Worm (Caenorhabditis elegans) whole organism, L2 larva: ENCODE data around the gene pmt-1.

Experiments
- ama-1 ChIP-seq: fragments of 150-350 bp; optimal IDR thresholded peaks from 2 replicates; lab custom pipeline; 2018; ENCODE audit warnings: inconsistent platforms
- blmp-1 ChIP-seq: sonication (generic microtip); optimal IDR thresholded peaks from 2 replicates; lab custom pipeline; 2017; ENCODE audit warnings: missing genetic modification characterization, mild to moderate bottlenecking, missing compliant biosample characterization, antibody characterized with exemption, moderate library complexity; ENCODE audit not compliant: insufficient read depth
- egl-27 ChIP-seq: sonication (generic microtip); optimal IDR thresholded peaks from 3 replicates; lab custom pipeline; 2017; ENCODE audit warnings: missing biosample characterization, missing genetic modification reagents, missing genetic modification characterization
- fos-1 ChIP-seq: fragments of 150-350 bp; optimal IDR thresholded peaks from 2 replicates; lab custom pipeline; 2014; ENCODE audit warnings: missing biosample characterization, missing genetic modification characterization
- lin-39 ChIP-seq: fragments of 150-350 bp; optimal IDR thresholded peaks from 2 replicates; lab custom pipeline; 2014; ENCODE audit warnings: missing biosample characterization, missing genetic modification reagents, missing genetic modification characterization
- lsy-2 ChIP-seq, 2 experiments: fragments of 150-350 bp in 1 of 2; sonication (generic microtip) in 1 of 2; optimal IDR thresholded peaks; 2 replicates each; lab custom pipeline; 2014 to 2017; ENCODE audit warnings: missing biosample characterization in 2 of 2, missing genetic modification characterization in 2 of 2
- nhr-21 ChIP-seq: fragments of 150-350 bp; optimal IDR thresholded peaks from 2 replicates; lab custom pipeline; 2014; ENCODE audit warnings: missing biosample characterization, missing genetic modification characterization
- nhr-6 ChIP-seq: fragments of 150-350 bp; optimal IDR thresholded peaks from 2 replicates; lab custom pipeline; 2014; ENCODE audit warnings: missing biosample characterization, missing genetic modification characterization
- nhr-77 ChIP-seq: fragments of 150-350 bp; optimal IDR thresholded peaks from 2 replicates; lab custom pipeline; 2014; ENCODE audit warnings: missing biosample characterization, missing genetic modification characterization
- unc-39 ChIP-seq: fragments of 150-350 bp; optimal IDR thresholded peaks from 2 replicates; lab custom pipeline; 2014; ENCODE audit warnings: missing biosample characterization, missing genetic modification characterization

DNA sequence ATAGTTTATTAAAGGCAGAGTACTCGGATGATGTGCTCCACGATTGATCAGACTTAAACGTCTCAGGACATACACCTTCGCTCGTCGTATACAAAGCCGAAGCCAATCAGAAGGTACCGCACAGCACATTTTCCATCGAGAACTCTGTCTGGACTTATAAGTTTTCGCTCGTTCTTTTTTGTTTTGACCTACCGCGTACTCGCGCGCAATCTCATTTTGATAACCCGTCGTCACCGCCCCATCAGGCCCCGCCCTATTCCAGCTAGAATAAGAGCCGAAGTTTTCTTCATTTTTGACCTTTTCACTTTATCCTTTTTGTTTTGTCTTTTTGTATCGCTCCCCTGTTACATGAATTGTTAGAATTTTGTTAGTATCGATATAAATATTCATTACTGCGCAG, 52.7 kb downstream of the pmt-1 start, which contains the start of gene EGAP2.2:
- TF ChIP-seq lin-39 (no peak), ama-1 (lab: Kevin White, UChicago) (no peak), nhr-6 (tag; lab: Kevin White, UChicago) (no peak), lsy-2 (tag; optimal IDR thresholded peaks at IDR 0.05; lab: Kevin White, UChicago) (no peak), blmp-1 (tag; lab: Kevin White, UChicago) (no peak), nhr-77 (no peak), nhr-21 (tag; lab: Kevin White, UChicago) (no peak), egl-27 (no peak), fos-1 (tag; lab: Kevin White, UChicago) (no peak), unc-39 (no peak)
